Fruit fly (Drosophila melanogaster): Measurements from ENCODE around the gene CG5853.

DNA sequence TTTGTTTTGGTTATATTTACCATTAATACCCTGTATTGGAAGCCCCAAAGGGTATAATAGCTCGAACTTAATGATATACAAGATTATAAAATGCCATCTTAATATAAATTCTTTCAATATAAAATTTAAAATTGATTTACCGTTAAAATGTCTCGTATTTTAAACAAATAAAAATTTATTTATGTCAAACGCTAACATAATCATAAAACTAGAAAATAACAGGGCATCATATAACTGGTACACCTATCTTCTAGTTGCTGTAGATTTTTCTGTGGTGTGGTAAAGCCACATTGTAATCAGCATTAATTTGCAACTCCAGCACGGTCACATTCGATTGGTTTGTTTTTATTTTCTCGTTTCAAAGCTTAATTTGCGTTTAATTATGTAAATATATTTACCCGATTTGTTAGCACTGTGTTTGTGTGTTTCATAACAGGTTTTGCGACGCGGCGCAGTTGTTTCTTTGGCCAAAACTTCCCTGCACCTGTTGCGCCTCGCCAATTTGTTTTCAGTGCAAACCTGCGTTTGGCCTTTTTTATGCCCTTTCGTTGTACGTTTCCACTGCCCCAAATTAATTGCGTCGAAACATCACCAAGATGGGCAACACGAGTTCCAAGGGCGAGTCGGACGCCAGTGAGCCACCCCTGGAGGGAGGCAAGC, 9.7 kb upstream of the CG5853 start, which contains the start of the genes CG4658 and CG5846:
- peak; percentile 64 for TF ChIP-seq pad (GFP tag; optimal IDR thresholded peaks at IDR 0.05)
- TF ChIP-seq Clk (GFP tag; optimal IDR thresholded peaks at IDR 0.05) = peak; percentile 45
- peak; percentile 84 for TF ChIP-seq CG7045 (GFP tag; optimal IDR thresholded peaks at IDR 0.05)
- no peak for TF ChIP-seq toe (GFP tag; optimal IDR thresholded peaks at IDR 0.05)
- peak; percentile 73 for TF ChIP-seq Crg-1 (GFP tag; optimal IDR thresholded peaks at IDR 0.05)
- peak; percentile 93 for TF ChIP-seq CG33017 (tag; optimal IDR thresholded peaks at IDR 0.05)
- TF ChIP-seq CG12768 (GFP tag; optimal IDR thresholded peaks at IDR 0.05) = peak; percentile 85
- peak; percentile 96 for TF ChIP-seq bab1 (GFP tag; optimal IDR thresholded peaks at IDR 0.05)
- TF ChIP-seq kay (GFP tag; ENCODE audit: borderline replicate concordance) = no peak
- peak; percentile 95 for TF ChIP-seq CG7101 (tag; optimal IDR thresholded peaks at IDR 0.05)
- peak; percentile 83 for TF ChIP-seq CG1620 (GFP tag; optimal IDR thresholded peaks at IDR 0.05)
